Worm (Caenorhabditis elegans) whole organism, L4 larva: ENCODE results near the gene mks-3.

Experiments used
- F37D6.2 ChIP-seq: sonication (generic microtip); optimal IDR thresholded peaks from 2 replicates; lab custom pipeline; 2016; ENCODE audit warnings: mild to moderate bottlenecking, missing genetic modification characterization, missing compliant biosample characterization
- F44E2.7 ChIP-seq: fragments of 200-800 bp; sonication (Bioruptor generic); IDR thresholded peaks from 2 replicates; pipeline ENCODE4 v2.1.2; 2022; ENCODE audit warnings: missing genetic modification characterization, missing compliant biosample characterization
- F49E8.2 ChIP-seq: sonication (generic microtip); optimal IDR thresholded peaks from 2 replicates; lab custom pipeline; 2016; ENCODE audit warnings: missing compliant biosample characterization, mild to moderate bottlenecking, missing genetic modification characterization, borderline replicate concordance
- T26A8.4 ChIP-seq: fragments of 200-800 bp; sonication (Bioruptor generic); IDR thresholded peaks from 2 replicates; pipeline ENCODE4 v1.3.6; 2022; ENCODE audit warnings: missing genetic modification characterization, missing compliant biosample characterization
- Y48G9A.11 ChIP-seq: fragments of 200-800 bp; sonication (Bioruptor generic); IDR thresholded peaks from 2 replicates; pipeline ENCODE4 v1.3.6; 2022; ENCODE audit warnings: missing genetic modification reagents, missing genetic modification characterization, missing compliant biosample characterization
- aha-1 ChIP-seq: fragments of 150-350 bp; peaks from one replicate; lab custom pipeline; 2014; ENCODE audit warnings: missing biosample characterization, missing genetic modification characterization
- aly-2 ChIP-seq: sonication (generic microtip); optimal IDR thresholded peaks from 2 replicates; lab custom pipeline; 2018; ENCODE audit warnings: missing biosample characterization, missing genetic modification characterization
- ceh-32 ChIP-seq: sonication (generic microtip); optimal IDR thresholded peaks from 2 replicates; lab custom pipeline; 2016; ENCODE audit warnings: mild to moderate bottlenecking, missing genetic modification characterization, missing compliant biosample characterization; ENCODE audit not compliant: poor library complexity
- dmd-6 ChIP-seq: fragments of 200-800 bp; sonication (Bioruptor generic); IDR thresholded peaks from 2 replicates; pipeline ENCODE4 v1.3.6; 2022; ENCODE audit warnings: missing genetic modification reagents, missing genetic modification characterization, missing compliant biosample characterization
- dmd-9 ChIP-seq: fragments of 200-800 bp; sonication (Bioruptor generic); IDR thresholded peaks from 2 replicates; pipeline ENCODE4 v1.3.6; 2022; ENCODE audit warnings: missing genetic modification reagents, missing genetic modification characterization, missing compliant biosample characterization
- dpl-1 ChIP-seq: fragments of 150-350 bp; optimal IDR thresholded peaks from 2 replicates; lab custom pipeline; 2014; ENCODE audit warnings: missing biosample characterization, missing genetic modification reagents, missing genetic modification characterization
- fkh-10 ChIP-seq: fragments of 150-350 bp; optimal IDR thresholded peaks from 2 replicates; lab custom pipeline; 2014; ENCODE audit warnings: missing biosample characterization, missing genetic modification reagents, missing genetic modification characterization
- fos-1 ChIP-seq: fragments of 150-350 bp; optimal IDR thresholded peaks from 2 replicates; lab custom pipeline; 2014; ENCODE audit warnings: missing biosample characterization, missing genetic modification characterization
- hif-1 ChIP-seq, 2 experiments: sonication (generic microtip); optimal IDR thresholded peaks; 2 replicates each; lab custom pipeline; 2016 to 2017; ENCODE audit warnings: missing compliant biosample characterization in 2 of 2, missing genetic modification characterization in 2 of 2, missing genetic modification reagents in 2 of 2, missing genotype in 2 of 2, mild to moderate bottlenecking in 1 of 2
- hlh-11 ChIP-seq: fragments of 200-800 bp; sonication (Bioruptor generic); optimal IDR thresholded peaks from 2 replicates; lab custom pipeline; 2018; ENCODE audit warnings: mild to moderate bottlenecking, missing genetic modification characterization, missing compliant biosample characterization
- hlh-30 ChIP-seq: sonication (generic microtip); optimal IDR thresholded peaks from 2 replicates; lab custom pipeline; 2017; ENCODE audit warnings: antibody characterized with exemption, mild to moderate bottlenecking, missing genetic modification characterization, missing compliant biosample characterization; ENCODE audit not compliant: insufficient read depth
- jun-1 ChIP-seq: fragments of 150-350 bp; optimal IDR thresholded peaks from 2 replicates; lab custom pipeline; 2014; ENCODE audit warnings: missing biosample characterization, missing genetic modification reagents, missing genetic modification characterization
- lim-7 ChIP-seq: fragments of 200-800 bp; sonication (Bioruptor generic); IDR thresholded peaks from 2 replicates; pipeline ENCODE4 v1.3.6; 2022; ENCODE audit warnings: missing genetic modification characterization, missing compliant biosample characterization
- lin-15B ChIP-seq: fragments of 150-350 bp; sonication (generic microtip); optimal IDR thresholded peaks from 3 replicates; lab custom pipeline; 2014; ENCODE audit warnings: missing biosample characterization, missing genetic modification characterization
- lin-38 ChIP-seq: fragments of 200-800 bp; sonication (Bioruptor generic); IDR thresholded peaks from 2 replicates; pipeline ENCODE4 v1.3.6; 2022; ENCODE audit warnings: missing genetic modification reagents, missing genetic modification characterization, missing compliant biosample characterization
- madf-9 ChIP-seq: fragments of 200-800 bp; sonication (Bioruptor generic); conservative IDR thresholded peaks from 2 replicates; pipeline ENCODE4 v1.3.6; 2022; ENCODE audit warnings: missing genetic modification reagents, missing genetic modification characterization, missing compliant biosample characterization
- mdl-1 ChIP-seq, 2 experiments: fragments of 150-350 bp in 1 of 2; sonication (generic microtip) in 1 of 2; optimal IDR thresholded peaks; 2 replicates each; lab custom pipeline; 2014 to 2017; ENCODE audit warnings: missing biosample characterization in 2 of 2, missing genetic modification characterization in 2 of 2
- mep-1 ChIP-seq: fragments of 150-350 bp; sonication (generic microtip); optimal IDR thresholded peaks from 3 replicates; lab custom pipeline; 2014; ENCODE audit warnings: missing biosample characterization, missing genetic modification characterization
- mxl-2 ChIP-seq: fragments of 200-800 bp; sonication (Bioruptor generic); conservative IDR thresholded peaks from 2 replicates; pipeline ENCODE4 v1.3.6; 2022; ENCODE audit warnings: missing genetic modification reagents, missing genetic modification characterization, missing compliant biosample characterization
- nhr-11 ChIP-seq: fragments of 150-350 bp; optimal IDR thresholded peaks from 2 replicates; lab custom pipeline; 2014; ENCODE audit warnings: missing biosample characterization, missing genetic modification characterization
- nhr-237 ChIP-seq: sonication (generic microtip); optimal IDR thresholded peaks from 2 replicates; lab custom pipeline; 2017; ENCODE audit warnings: missing biosample characterization, missing genetic modification characterization
- nhr-25 ChIP-seq: sonication (generic microtip); optimal IDR thresholded peaks from 2 replicates; lab custom pipeline; 2017; ENCODE audit warnings: missing genetic modification characterization, mild to moderate bottlenecking, missing compliant biosample characterization, antibody characterized with exemption, moderate library complexity, borderline replicate concordance; ENCODE audit not compliant: insufficient read depth
- nhr-48 ChIP-seq: sonication (generic microtip); optimal IDR thresholded peaks from 2 replicates; lab custom pipeline; 2016; ENCODE audit warnings: mild to moderate bottlenecking, missing genetic modification characterization, missing compliant biosample characterization
- nhr-6 ChIP-seq: fragments of 150-350 bp; optimal IDR thresholded peaks from 2 replicates; lab custom pipeline; 2014; ENCODE audit warnings: missing biosample characterization, missing genetic modification characterization
- php-3 ChIP-seq: fragments of 200-800 bp; sonication (Bioruptor generic); IDR thresholded peaks from 2 replicates; pipeline ENCODE4 v1.3.6; 2022; ENCODE audit warnings: missing genetic modification reagents, missing genetic modification characterization, missing compliant biosample characterization
- pqm-1 ChIP-seq: sonication (generic microtip); optimal IDR thresholded peaks from 2 replicates; lab custom pipeline; 2017; ENCODE audit warnings: missing biosample characterization, missing genetic modification characterization
- rbr-2 ChIP-seq: sonication (generic microtip); optimal IDR thresholded peaks from 2 replicates; lab custom pipeline; 2016; ENCODE audit warnings: missing genotype, missing genetic modification characterization, missing compliant biosample characterization
- set-16 ChIP-seq: fragments of 200-800 bp; sonication (Bioruptor generic); IDR thresholded peaks from 2 replicates; pipeline ENCODE4 v1.3.6; 2022; ENCODE audit warnings: missing genetic modification reagents, missing genetic modification characterization, missing compliant biosample characterization
- skn-1 ChIP-seq: fragments of 150-350 bp; optimal IDR thresholded peaks from 2 replicates; lab custom pipeline; 2014; ENCODE audit warnings: missing biosample characterization, missing genetic modification characterization
- snpc-4 ChIP-seq: fragments of 150-350 bp; optimal IDR thresholded peaks from 2 replicates; lab custom pipeline; 2014; ENCODE audit warnings: missing biosample characterization, missing genetic modification characterization
- tag-97 ChIP-seq: fragments of 200-800 bp; sonication (Bioruptor generic); IDR thresholded peaks from 2 replicates; pipeline ENCODE4 v1.3.6; 2022; ENCODE audit warnings: missing genetic modification characterization, missing compliant biosample characterization
- unc-62 ChIP-seq, 3 experiments: fragments of 150-350 bp in 1 of 3; sonication (generic microtip); optimal IDR thresholded peaks in 2 of 3; peaks in 1 of 3; 1 replicate in 1 of 3; 2 replicates in 2 of 3; lab custom pipeline; 2014 to 2017; ENCODE audit warnings: missing biosample characterization in 3 of 3, missing genetic modification characterization in 3 of 3, missing genetic modification reagents in 3 of 3, missing genotype in 1 of 3
- vab-7 ChIP-seq: fragments of 200-800 bp; sonication (Bioruptor generic); IDR thresholded peaks from 2 replicates; pipeline ENCODE4 v1.3.6; 2022; ENCODE audit warnings: missing genetic modification reagents, missing genetic modification characterization, missing compliant biosample characterization
- zag-1 ChIP-seq: fragments of 150-350 bp; optimal IDR thresholded peaks from 2 replicates; lab custom pipeline; 2014; ENCODE audit warnings: missing biosample characterization, missing genetic modification characterization
- zfp-2 ChIP-seq: sonication (generic microtip); optimal IDR thresholded peaks from 2 replicates; lab custom pipeline; 2016; ENCODE audit warnings: mild to moderate bottlenecking, missing genetic modification characterization, missing compliant biosample characterization

mks-3 gene

DNA sequence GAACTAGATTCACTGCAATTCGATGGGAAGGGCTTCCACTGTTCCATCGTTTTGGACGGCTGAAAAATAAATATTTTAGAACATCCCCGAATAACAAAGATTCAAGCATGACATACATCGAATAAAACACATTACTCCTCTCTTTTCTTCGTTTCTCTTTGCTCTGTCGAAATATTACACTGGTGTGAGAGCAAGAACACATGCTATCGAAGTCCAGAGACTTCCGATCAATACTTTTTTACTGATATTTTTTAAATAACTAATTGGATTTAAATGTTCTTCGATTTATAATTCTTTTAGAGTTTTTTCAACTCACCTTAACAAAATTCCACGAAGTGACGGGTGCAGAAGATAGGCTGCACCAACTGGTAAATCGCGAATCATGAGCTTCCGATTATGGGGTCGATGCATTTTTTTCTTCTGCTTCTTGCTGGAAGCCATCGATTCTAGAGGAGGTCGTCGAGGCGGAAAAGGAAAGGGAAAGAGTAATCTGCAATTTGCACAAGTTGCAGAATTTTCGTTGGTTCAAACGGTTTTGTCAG is 29.9 kb upstream of the mks-3 start, which contains the start of the genes oig-4 and R07G3.7:
Gene oig-4 (plus strand): TSS at position 301 of the 542 bp plus-strand sequence.
Gene R07G3.7 (minus strand): TSS at position 492 of the 542 bp plus-strand sequence.
- no peak for TF ChIP-seq ceh-32 (tag; lab: Kevin White, UChicago)
- TF ChIP-seq mdl-1 (tag; optimal IDR thresholded peaks at IDR 0.05; lab: Kevin White, UChicago), result no peak
- no peak for TF ChIP-seq F49E8.2
- no peak for TF ChIP-seq hif-1 (tag; optimal IDR thresholded peaks at IDR 0.05; lab: Kevin White, UChicago)
- TF ChIP-seq zfp-2 (tag; lab: Kevin White, UChicago), result no peak
- no peak for TF ChIP-seq lim-7 (GFP tag; lab: Robert Waterston, UW)
- no peak for TF ChIP-seq aha-1 (tag; lab: Kevin White, UChicago)
- TF ChIP-seq dmd-9 (GFP tag; lab: Robert Waterston, UW), result no peak
- TF ChIP-seq dmd-6 (GFP tag; lab: Robert Waterston, UW), result no peak
- TF ChIP-seq dpl-1 (GFP tag; lab: Kevin White, UChicago), result no peak
- TF ChIP-seq mep-1 (tag; lab: Kevin White, UChicago), result no peak
- TF ChIP-seq vab-7, result no peak
- no peak for TF ChIP-seq zag-1 (tag; lab: Kevin White, UChicago)
- no peak for TF ChIP-seq fkh-10 (GFP tag; lab: Kevin White, UChicago)
- no peak for TF ChIP-seq snpc-4
- TF ChIP-seq aly-2 (tag; lab: Kevin White, UChicago), result no peak
- no peak for TF ChIP-seq fos-1 (tag; lab: Kevin White, UChicago)
- TF ChIP-seq nhr-11 (tag; lab: Kevin White, UChicago), result no peak
- no peak for TF ChIP-seq madf-9 (GFP tag; lab: Robert Waterston, UW)
- no peak for TF ChIP-seq hlh-30 (tag; lab: Kevin White, UChicago)

DNA sequence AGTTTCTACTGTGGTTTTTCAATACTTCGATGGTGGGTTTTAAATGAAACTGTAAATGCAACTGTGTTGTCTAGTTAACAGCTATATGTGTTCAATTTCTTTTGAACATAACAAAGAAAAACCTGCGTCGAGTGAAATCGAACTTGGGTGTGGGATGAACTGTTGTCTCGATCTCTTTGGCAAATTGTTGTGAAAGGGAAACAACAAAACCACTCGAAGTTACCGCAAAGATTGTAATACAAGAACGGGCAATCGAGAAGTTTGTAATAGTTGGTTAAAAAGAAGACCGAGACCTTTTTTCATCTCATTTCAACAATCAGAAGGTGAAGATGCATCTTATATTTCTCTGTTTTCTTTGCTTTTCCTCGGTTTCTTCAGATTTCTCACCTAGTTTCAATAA is 24.5 kb upstream of the mks-3 start, which contains the start of gene lips-17:
Gene lips-17 (plus strand): TSS at position 301 of the 400 bp plus-strand sequence.
- TF ChIP-seq rbr-2 (tag; lab: Kevin White, UChicago) (no peak), nhr-48 (tag; lab: Kevin White, UChicago) (no peak), nhr-25 (tag; lab: Kevin White, UChicago) (no peak), lin-15B (no peak), hif-1 (tag; optimal IDR thresholded peaks at IDR 0.05; lab: Kevin White, UChicago) (no peak), unc-62 (GFP tag; optimal IDR thresholded peaks at IDR 0.05 in 1 of 2; lab: Kevin White, UChicago) (no peak), unc-62 (tag; optimal IDR thresholded peaks at IDR 0.05; lab: Kevin White, UChicago) (no peak), mxl-2 (GFP tag; lab: Robert Waterston, UW) (no peak), set-16 (GFP tag; lab: Robert Waterston, UW) (no peak), Y48G9A.11 (no peak), dmd-9 (GFP tag; lab: Robert Waterston, UW) (no peak)
- TF ChIP-seq, all 104 proteins: peak for 0

DNA sequence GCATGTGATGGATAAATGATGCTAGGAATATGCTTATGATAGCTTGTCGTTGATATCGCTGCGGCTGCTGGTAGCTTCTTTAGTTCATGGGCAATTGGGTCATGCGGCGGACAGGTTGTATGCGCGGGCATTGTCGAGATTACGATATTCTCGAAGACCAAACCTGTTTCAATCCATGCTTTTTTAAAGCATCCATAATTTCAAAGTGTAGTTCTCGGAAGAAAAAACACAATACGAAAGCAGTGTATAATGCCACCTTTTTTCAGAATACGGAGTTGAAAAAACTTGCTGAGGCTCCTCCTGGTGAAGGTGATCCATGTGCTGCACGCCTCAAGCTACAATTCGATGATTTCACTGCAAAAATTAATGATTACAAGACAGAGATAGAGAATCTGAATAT is 21.9 kb upstream of the mks-3 start, which contains the start of gene osm-8:
Gene osm-8 (minus strand): TSS at position 101 of the 400 bp plus-strand sequence.
- TF ChIP-seq unc-62 (GFP tag; optimal IDR thresholded peaks at IDR 0.05 in 1 of 2; lab: Kevin White, UChicago), result no peak
- TF ChIP-seq unc-62 (tag; optimal IDR thresholded peaks at IDR 0.05; lab: Kevin White, UChicago), result no peak
- peak; percentile 10 for TF ChIP-seq hlh-11 (tag; lab: Kevin White, UChicago)
- TF ChIP-seq aha-1 (tag; lab: Kevin White, UChicago), result peak; percentile 24
- TF ChIP-seq, all 104 proteins: peak for 2

DNA sequence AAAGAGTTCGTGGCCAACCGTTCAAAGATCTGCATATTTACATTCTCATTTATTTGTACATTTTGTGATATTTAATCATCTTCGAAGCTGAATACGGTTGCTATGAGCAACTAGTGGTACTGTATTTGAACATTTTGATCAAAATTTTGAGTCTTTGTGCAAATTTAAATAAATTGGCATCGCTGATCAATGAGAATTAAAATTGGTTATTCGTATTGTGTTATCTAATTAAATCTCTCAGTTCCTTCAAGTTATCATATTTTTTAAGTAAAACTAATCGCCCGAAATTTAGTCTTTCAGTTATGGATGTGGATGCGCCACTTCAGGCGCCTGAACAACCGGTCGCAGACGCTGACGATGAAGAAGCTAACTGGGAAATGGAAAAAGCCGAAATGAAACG is 15.9 kb upstream of the mks-3 start, which contains the start of gene npp-21:
Gene npp-21 (plus strand): TSS at position 301 of the 400 bp plus-strand sequence.
- TF ChIP-seq lin-38 (GFP tag; lab: Robert Waterston, UW) (no peak), F37D6.2 (tag; lab: Kevin White, UChicago) (no peak), ceh-32 (tag; lab: Kevin White, UChicago) (no peak), nhr-237 (tag; lab: Kevin White, UChicago) (no peak), pqm-1 (tag; lab: Kevin White, UChicago) (no peak), skn-1 (no peak), php-3 (GFP tag; lab: Robert Waterston, UW) (no peak), mep-1 (tag; lab: Kevin White, UChicago) (no peak), nhr-6 (no peak), dmd-9 (GFP tag; lab: Robert Waterston, UW) (no peak), hlh-30 (tag; lab: Kevin White, UChicago) (no peak), jun-1 (tag; lab: Kevin White, UChicago) (no peak), T26A8.4 (GFP tag; lab: Robert Waterston, UW) (no peak), tag-97 (GFP tag; lab: Robert Waterston, UW) (no peak), F44E2.7 (GFP tag; lab: Robert Waterston, UW) (no peak), snpc-4 (no peak)
